Fruit fly (Drosophila melanogaster) whole organism, prepupa: ENCODE data around the gene Reps.

Source experiments
- Blimp-1 ChIP-seq: fragments of 200-800 bp; sonication (Bioruptor generic); optimal IDR thresholded peaks from 3 replicates; lab custom pipeline; 2017; ENCODE audit warnings: missing biosample characterization, missing genetic modification characterization, mild to moderate bottlenecking, moderate library complexity, missing genetic modification reagents
- CG10669 ChIP-seq: fragments of 200-800 bp; sonication (Bioruptor generic); optimal IDR thresholded peaks from 3 replicates; lab custom pipeline; 2018; ENCODE audit warnings: missing biosample characterization, mild to moderate bottlenecking, missing genetic modification characterization, moderate library complexity
- CG11294 ChIP-seq: fragments of 200-800 bp; sonication (Bioruptor generic); IDR thresholded peaks from 2 replicates; pipeline ENCODE4 v1.3.6; 2022; ENCODE audit warnings: missing biosample characterization, missing genetic modification characterization
- CG11762 ChIP-seq: fragments of 200-800 bp; sonication (Bioruptor generic); optimal IDR thresholded peaks from 3 replicates; lab custom pipeline; 2016; ENCODE audit warnings: missing biosample characterization, missing genetic modification characterization; ENCODE audit not compliant: insufficient read depth
- CG11902 ChIP-seq: fragments of 200-800 bp; sonication (Bioruptor generic); optimal IDR thresholded peaks from 3 replicates; lab custom pipeline; 2016; ENCODE audit warnings: missing biosample characterization, missing genetic modification characterization
- CG15336 ChIP-seq: fragments of 200-800 bp; sonication (Bioruptor generic); IDR thresholded peaks from 2 replicates; pipeline ENCODE4 v1.3.6; 2022; ENCODE audit warnings: missing biosample characterization, missing genetic modification characterization
- CG1621 ChIP-seq: fragments of 200-800 bp; sonication (Bioruptor generic); optimal IDR thresholded peaks from 3 replicates; lab custom pipeline; 2018; ENCODE audit warnings: missing biosample characterization, mild to moderate bottlenecking, missing genetic modification characterization
- CG3032 ChIP-seq: fragments of 200-800 bp; optimal IDR thresholded peaks from 2 replicates; lab custom pipeline; 2019; ENCODE audit warnings: missing biosample characterization, mild to moderate bottlenecking, missing genetic modification characterization, moderate library complexity
- CG32006 ChIP-seq: fragments of 200-800 bp; sonication (Bioruptor generic); optimal IDR thresholded peaks from 3 replicates; lab custom pipeline; 2017; ENCODE audit warnings: missing biosample characterization, mild to moderate bottlenecking, missing genetic modification characterization
- CG34406 ChIP-seq: fragments of 200-800 bp; sonication (Bioruptor generic); optimal IDR thresholded peaks from 3 replicates; lab custom pipeline; 2016; ENCODE audit warnings: missing biosample characterization, missing genetic modification characterization
- CG3919 ChIP-seq: fragments of 200-800 bp; sonication (Bioruptor generic); optimal IDR thresholded peaks from 3 replicates; lab custom pipeline; 2016; ENCODE audit warnings: missing biosample characterization, missing genetic modification characterization
- CG4318 ChIP-seq: fragments of 200-800 bp; sonication (Bioruptor generic); optimal IDR thresholded peaks from 3 replicates; lab custom pipeline; 2017; ENCODE audit warnings: missing biosample characterization, mild to moderate bottlenecking, missing genetic modification characterization
- CG6163 ChIP-seq: fragments of 200-800 bp; sonication (Bioruptor generic); IDR thresholded peaks from 3 replicates; pipeline ENCODE4 v1.3.6; 2022; ENCODE audit warnings: missing biosample characterization, missing genetic modification characterization
- CG6276 ChIP-seq: fragments of 200-800 bp; sonication (Bioruptor generic); optimal IDR thresholded peaks from 2 replicates; lab custom pipeline; 2017; ENCODE audit warnings: missing biosample characterization, mild to moderate bottlenecking, missing genetic modification characterization
- CG6792 ChIP-seq: fragments of 200-800 bp; sonication (Bioruptor generic); optimal IDR thresholded peaks from 3 replicates; lab custom pipeline; 2016; ENCODE audit warnings: missing biosample characterization, missing genetic modification characterization
- CG6808 ChIP-seq: fragments of 200-800 bp; sonication (Bioruptor generic); optimal IDR thresholded peaks from 3 replicates; lab custom pipeline; 2017; ENCODE audit warnings: missing biosample characterization, missing genetic modification characterization, mild to moderate bottlenecking, moderate library complexity, missing genetic modification reagents
- CG6854 ChIP-seq: fragments of 200-800 bp; sonication (Bioruptor generic); optimal IDR thresholded peaks from 2 replicates; lab custom pipeline; 2017; ENCODE audit warnings: missing biosample characterization, mild to moderate bottlenecking, missing genetic modification characterization
- CG8119 ChIP-seq: fragments of 200-800 bp; sonication (Bioruptor generic); IDR thresholded peaks from 3 replicates; pipeline ENCODE4 v1.3.6; 2022; ENCODE audit warnings: missing biosample characterization, missing genetic modification characterization
- CG8319 ChIP-seq: fragments of 200-800 bp; sonication (Bioruptor generic); optimal IDR thresholded peaks from 3 replicates; lab custom pipeline; 2016; ENCODE audit warnings: missing biosample characterization, missing genetic modification characterization
- CG8632 ChIP-seq: fragments of 200-800 bp; sonication (Bioruptor generic); optimal IDR thresholded peaks from 3 replicates; lab custom pipeline; 2016; ENCODE audit warnings: missing biosample characterization, missing genetic modification characterization
- CG9139 ChIP-seq: fragments of 200-800 bp; sonication (Bioruptor generic); optimal IDR thresholded peaks from 3 replicates; lab custom pipeline; 2017; ENCODE audit warnings: missing biosample characterization, mild to moderate bottlenecking, missing genetic modification characterization
- Eip75B ChIP-seq: fragments of 200-800 bp; sonication (Bioruptor generic); optimal IDR thresholded peaks from 3 replicates; lab custom pipeline; 2016; ENCODE audit warnings: missing biosample characterization, missing genetic modification characterization
- Eip78C ChIP-seq: fragments of 200-800 bp; sonication (Bioruptor generic); peaks from one replicate; lab custom pipeline; 2016; ENCODE audit warnings: missing biosample characterization, missing genetic modification characterization
- Eip93F ChIP-seq: fragments of 200-800 bp; sonication (Bioruptor generic); optimal IDR thresholded peaks from 2 replicates; lab custom pipeline; 2016; ENCODE audit warnings: missing biosample characterization, mild to moderate bottlenecking, missing genetic modification characterization
- Ets21C ChIP-seq: fragments of 200-800 bp; sonication (Bioruptor generic); optimal IDR thresholded peaks from 3 replicates; lab custom pipeline; 2016; ENCODE audit warnings: missing biosample characterization, missing genetic modification characterization
- Ets96B ChIP-seq: fragments of 200-800 bp; optimal IDR thresholded peaks from 2 replicates; lab custom pipeline; 2019; ENCODE audit warnings: missing biosample characterization, mild to moderate bottlenecking, missing genetic modification characterization, moderate library complexity
- Gug ChIP-seq: fragments of 200-800 bp; sonication (Bioruptor generic); IDR thresholded peaks from 2 replicates; pipeline ENCODE4 v1.3.6; 2022; ENCODE audit warnings: missing biosample characterization, missing genetic modification characterization
- Hr38 ChIP-seq: sonication (Bioruptor generic); optimal IDR thresholded peaks from 2 replicates; lab custom pipeline; 2016; ENCODE audit warnings: missing biosample characterization, missing genetic modification characterization
- Hr4 ChIP-seq: fragments of 200-800 bp; sonication (Bioruptor generic); optimal IDR thresholded peaks from 3 replicates; lab custom pipeline; 2016; ENCODE audit warnings: missing biosample characterization, missing genetic modification characterization
- Lpt ChIP-seq: fragments of 200-800 bp; sonication (Bioruptor generic); optimal IDR thresholded peaks from 3 replicates; lab custom pipeline; 2016; ENCODE audit warnings: missing biosample characterization, missing genetic modification characterization
- Met ChIP-seq: fragments of 200-800 bp; sonication (Bioruptor generic); optimal IDR thresholded peaks from 3 replicates; lab custom pipeline; 2016; ENCODE audit warnings: missing biosample characterization, missing genetic modification characterization
- OdsH ChIP-seq: fragments of 200-800 bp; sonication (Bioruptor generic); optimal IDR thresholded peaks from 3 replicates; lab custom pipeline; 2016; ENCODE audit warnings: missing biosample characterization, missing genetic modification characterization
- Smox ChIP-seq: fragments of 200-800 bp; sonication (Bioruptor generic); optimal IDR thresholded peaks from 3 replicates; lab custom pipeline; 2016; ENCODE audit warnings: missing biosample characterization, missing genetic modification characterization
- Sox102F ChIP-seq: fragments of 200-800 bp; sonication (Bioruptor generic); optimal IDR thresholded peaks from 2 replicates; lab custom pipeline; 2016; ENCODE audit warnings: missing biosample characterization, mild to moderate bottlenecking, missing genetic modification characterization
- Sox14 ChIP-seq: fragments of 200-800 bp; sonication (Bioruptor generic); optimal IDR thresholded peaks from 3 replicates; lab custom pipeline; 2016; ENCODE audit warnings: missing biosample characterization, missing genetic modification characterization
- Sox15 ChIP-seq: fragments of 200-800 bp; sonication (Bioruptor generic); optimal IDR thresholded peaks from 3 replicates; lab custom pipeline; 2016; ENCODE audit warnings: missing biosample characterization, missing genetic modification characterization
- achi ChIP-seq: fragments of 200-800 bp; sonication (Bioruptor generic); optimal IDR thresholded peaks from 3 replicates; lab custom pipeline; 2016; ENCODE audit warnings: missing biosample characterization, missing genetic modification characterization
- cyc ChIP-seq: fragments of 200-800 bp; sonication (Bioruptor generic); optimal IDR thresholded peaks from 3 replicates; lab custom pipeline; 2016; ENCODE audit warnings: missing biosample characterization, missing genetic modification characterization
- dac ChIP-seq: fragments of 200-800 bp; sonication (Bioruptor generic); optimal IDR thresholded peaks from 2 replicates; lab custom pipeline; 2017; ENCODE audit warnings: missing biosample characterization, mild to moderate bottlenecking, missing genetic modification characterization
- eg ChIP-seq: fragments of 200-800 bp; sonication (Bioruptor generic); IDR thresholded peaks from 3 replicates; pipeline ENCODE4 v1.3.6; 2022; ENCODE audit warnings: missing biosample characterization, missing genetic modification characterization
- esn ChIP-seq: fragments of 200-800 bp; sonication (Bioruptor generic); optimal IDR thresholded peaks from 2 replicates; lab custom pipeline; 2016; ENCODE audit warnings: missing biosample characterization, mild to moderate bottlenecking, missing genetic modification characterization, moderate library complexity
- fd85E ChIP-seq: fragments of 200-800 bp; sonication (Bioruptor generic); optimal IDR thresholded peaks from 3 replicates; lab custom pipeline; 2016; ENCODE audit warnings: missing biosample characterization, missing genetic modification characterization
- fkh ChIP-seq: fragments of 200-800 bp; sonication (Bioruptor generic); optimal IDR thresholded peaks from 3 replicates; lab custom pipeline; 2017; ENCODE audit warnings: missing biosample characterization, mild to moderate bottlenecking, missing genetic modification characterization, moderate library complexity
- lz ChIP-seq: fragments of 200-800 bp; sonication (Bioruptor generic); optimal IDR thresholded peaks from 3 replicates; lab custom pipeline; 2016; ENCODE audit warnings: missing biosample characterization, missing genetic modification characterization
- net ChIP-seq: fragments of 200-800 bp; sonication (Bioruptor generic); optimal IDR thresholded peaks from 3 replicates; lab custom pipeline; 2016; ENCODE audit warnings: missing biosample characterization, missing genetic modification characterization
- pdm3 ChIP-seq: fragments of 200-800 bp; sonication (Bioruptor generic); optimal IDR thresholded peaks from 3 replicates; lab custom pipeline; 2016; ENCODE audit warnings: missing biosample characterization, missing genetic modification characterization
- salr ChIP-seq, 2 experiments: fragments of 200-800 bp; sonication (Bioruptor generic); optimal IDR thresholded peaks; 3 replicates each; lab custom pipeline; 2016 to 2018; ENCODE audit warnings: missing biosample characterization in 2 of 2, missing genetic modification characterization in 2 of 2, mild to moderate bottlenecking in 1 of 2
- spab ChIP-seq: fragments of 200-800 bp; sonication (Bioruptor generic); optimal IDR thresholded peaks from 2 replicates; lab custom pipeline; 2017; ENCODE audit warnings: missing biosample characterization, mild to moderate bottlenecking, missing genetic modification characterization, missing genetic modification reagents
- ss ChIP-seq, 2 experiments: fragments of 200-800 bp; sonication (Bioruptor generic); optimal IDR thresholded peaks; 2 replicates in 1 of 2; 3 replicates in 1 of 2; lab custom pipeline; 2017 to 2018; ENCODE audit warnings: mild to moderate bottlenecking in 2 of 2, missing biosample characterization in 2 of 2, missing genetic modification characterization in 2 of 2, moderate library complexity in 1 of 2
- svp ChIP-seq: fragments of 200-800 bp; sonication (Bioruptor generic); peaks from one replicate; lab custom pipeline; 2016; ENCODE audit warnings: missing biosample characterization, missing genetic modification characterization
- topi ChIP-seq: fragments of 200-800 bp; sonication (Bioruptor generic); optimal IDR thresholded peaks from 3 replicates; lab custom pipeline; 2016; ENCODE audit warnings: missing biosample characterization, missing genetic modification characterization
- vri ChIP-seq: fragments of 200-800 bp; sonication (Bioruptor generic); optimal IDR thresholded peaks from 3 replicates; lab custom pipeline; 2016; ENCODE audit warnings: missing biosample characterization, mild to moderate bottlenecking, missing genetic modification characterization

The Reps gene

DNA sequence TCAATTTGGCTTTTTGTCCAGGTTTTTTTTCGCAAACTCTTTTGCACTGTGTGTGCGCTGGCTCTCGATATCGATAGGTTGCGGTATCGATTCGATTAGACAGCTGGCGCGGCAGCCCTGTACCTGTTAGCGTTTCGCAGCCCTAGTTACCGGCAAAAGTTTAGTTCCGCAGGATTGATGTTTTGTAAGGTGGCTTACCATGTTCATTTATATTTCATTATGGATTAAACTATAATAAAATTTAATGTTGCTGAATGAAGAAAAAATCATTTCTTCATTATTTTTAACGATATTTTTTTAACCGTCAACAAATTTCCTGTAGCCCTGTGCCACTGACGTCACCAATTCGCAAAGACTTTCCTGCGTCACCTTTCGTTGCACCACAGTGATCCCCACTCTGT is at the start of gene Reps:
TSS of gene Reps (minus strand) at position 84 of the 401 bp plus-strand sequence.
- peak; percentile 99 for TF ChIP-seq OdsH (GFP tag; lab: Kevin White, UChicago)
- peak; percentile 90 for TF ChIP-seq Blimp-1
- peak; percentile 98 for TF ChIP-seq CG11294 (GFP tag; lab: Robert Waterston, UW)
- peak; percentile 98 for TF ChIP-seq Met (GFP tag; lab: Kevin White, UChicago)
- peak; percentile 99 for TF ChIP-seq Eip78C (GFP tag; lab: Kevin White, UChicago)
- TF ChIP-seq CG8319: peak; percentile 96
- TF ChIP-seq dac: peak; percentile 95
- peak; percentile 96 to 97 for TF ChIP-seq ss (GFP tag; optimal IDR thresholded peaks at IDR 0.05; lab: Kevin White, UChicago)
- TF ChIP-seq cyc (GFP tag; lab: Kevin White, UChicago): peak; percentile 99
- TF ChIP-seq Sox15 (GFP tag; lab: Kevin White, UChicago): peak; percentile 98
- TF ChIP-seq achi: peak; percentile 97
- peak; percentile 94 to 96 for TF ChIP-seq salr (GFP tag; optimal IDR thresholded peaks at IDR 0.05; lab: Kevin White, UChicago)
- peak; percentile 97 for TF ChIP-seq CG1621 (tag; lab: Kevin White, UChicago)
- peak; percentile 97 for TF ChIP-seq CG32006 (GFP tag; lab: Kevin White, UChicago)
- peak; percentile 98 for TF ChIP-seq Eip75B (GFP tag; lab: Kevin White, UChicago)
- peak; percentile 98 for TF ChIP-seq CG10669 (GFP tag; lab: Kevin White, UChicago)
- TF ChIP-seq CG9139 (GFP tag; lab: Kevin White, UChicago): peak; percentile 94
- TF ChIP-seq CG8632 (GFP tag; lab: Kevin White, UChicago): peak; percentile 97
- TF ChIP-seq fkh (GFP tag; lab: Kevin White, UChicago): peak; percentile 92
- peak; percentile 97 for TF ChIP-seq spab (GFP tag; lab: Kevin White, UChicago)
- TF ChIP-seq CG34406 (GFP tag; lab: Kevin White, UChicago): peak; percentile 97
- TF ChIP-seq Smox (GFP tag; lab: Kevin White, UChicago): peak; percentile 98
- TF ChIP-seq CG6792: peak; percentile 97
- peak; percentile 96 for TF ChIP-seq CG6808 (GFP tag; lab: Kevin White, UChicago)
- TF ChIP-seq CG8119 (GFP tag; lab: Robert Waterston, UW): peak; percentile 96
- peak; percentile 83 for TF ChIP-seq fd85E (GFP tag; lab: Kevin White, UChicago)
- peak; percentile 98 for TF ChIP-seq Ets96B
- TF ChIP-seq Eip93F (GFP tag; lab: Kevin White, UChicago): peak; percentile 94
- peak; percentile 99 for TF ChIP-seq svp (GFP tag; lab: Kevin White, UChicago)
- peak; percentile 98 for TF ChIP-seq CG3919 (GFP tag; lab: Kevin White, UChicago)
- peak; percentile 98 for TF ChIP-seq CG11762 (GFP tag; lab: Kevin White, UChicago)
- TF ChIP-seq CG6854 (GFP tag; lab: Kevin White, UChicago): peak; percentile 91
- peak; percentile 98 for TF ChIP-seq pdm3
- TF ChIP-seq Hr38 (GFP tag; lab: Kevin White, UChicago): peak; percentile 84
- TF ChIP-seq CG3032 (tag; lab: Kevin White, UChicago): peak; percentile 99
- peak; percentile 96 for TF ChIP-seq Ets21C (GFP tag; lab: Kevin White, UChicago)
- peak; percentile 98 for TF ChIP-seq esn (GFP tag; lab: Kevin White, UChicago)
- TF ChIP-seq Lpt (GFP tag; lab: Kevin White, UChicago): peak; percentile 97
- TF ChIP-seq vri (GFP tag; lab: Kevin White, UChicago): peak; percentile 94
- TF ChIP-seq Sox14 (GFP tag; lab: Kevin White, UChicago): peak; percentile 98
- TF ChIP-seq Gug (GFP tag; lab: Robert Waterston, UW): peak; percentile 99
- TF ChIP-seq Sox102F (GFP tag; lab: Kevin White, UChicago): peak; percentile 96
- peak; percentile 95 for TF ChIP-seq CG6276
- TF ChIP-seq CG6163 (GFP tag; lab: Robert Waterston, UW): peak; percentile 99
- TF ChIP-seq net (GFP tag; lab: Kevin White, UChicago): peak; percentile 96
- peak; percentile 98 for TF ChIP-seq topi (GFP tag; lab: Kevin White, UChicago)
- peak; percentile 98 for TF ChIP-seq Hr4 (GFP tag; lab: Kevin White, UChicago)
- peak; percentile 99 for TF ChIP-seq lz (GFP tag; lab: Kevin White, UChicago)
- peak; percentile 99 for TF ChIP-seq eg
- peak; percentile 98 for TF ChIP-seq CG11902
- TF ChIP-seq CG15336 (GFP tag; lab: Robert Waterston, UW): peak; percentile 97
- TF ChIP-seq CG4318 (GFP tag; lab: Kevin White, UChicago): peak; percentile 96
